Worm (Caenorhabditis elegans) whole organism, mixed stage, embryonic: ENCODE measurements around the gene Y66A7A.9.
A peak's percentile ranks its signal among the peaks of the same experiment; 100 is the strongest.

Experiments
- M03D4.4 ChIP-seq: sonication (generic microtip); optimal IDR thresholded peaks from 2 replicates; lab custom pipeline; 2017; ENCODE audit warnings: mild to moderate bottlenecking, missing genetic modification characterization, missing compliant biosample characterization
- blmp-1 ChIP-seq: fragments of 150-350 bp; optimal IDR thresholded peaks from 2 replicates; lab custom pipeline; 2014; ENCODE audit warnings: missing biosample characterization, missing genetic modification characterization
- ceh-39 ChIP-seq: fragments of 150-350 bp; optimal IDR thresholded peaks from 2 replicates; lab custom pipeline; 2014; ENCODE audit warnings: missing biosample characterization, missing genetic modification characterization
- ceh-83 ChIP-seq: fragments of 200-800 bp; sonication (Bioruptor generic); optimal IDR thresholded peaks from 2 replicates; lab custom pipeline; 2018; ENCODE audit warnings: mild to moderate bottlenecking, missing genetic modification characterization, missing compliant biosample characterization
- ces-1 ChIP-seq: fragments of 150-350 bp; optimal IDR thresholded peaks from 2 replicates; lab custom pipeline; 2014; ENCODE audit warnings: missing biosample characterization, missing genetic modification reagents, missing genetic modification characterization
- cnd-1 ChIP-seq: fragments of 200-800 bp; sonication (Bioruptor generic); optimal IDR thresholded peaks from 2 replicates; lab custom pipeline; 2018; ENCODE audit warnings: mild to moderate bottlenecking, missing genetic modification characterization, missing compliant biosample characterization
- drap-1 ChIP-seq: fragments of 200-800 bp; sonication (Bioruptor generic); optimal IDR thresholded peaks from 3 replicates; lab custom pipeline; 2018; ENCODE audit warnings: mild to moderate bottlenecking, missing genetic modification characterization, missing compliant biosample characterization
- elt-1 ChIP-seq: sonication (generic microtip); optimal IDR thresholded peaks from 2 replicates; lab custom pipeline; 2017; ENCODE audit warnings: missing genetic modification characterization, mild to moderate bottlenecking, missing compliant biosample characterization, antibody characterized with exemption, moderate library complexity, borderline replicate concordance; ENCODE audit not compliant: insufficient read depth
- elt-3 ChIP-seq: fragments of 150-350 bp; optimal IDR thresholded peaks from 2 replicates; lab custom pipeline; 2014; ENCODE audit warnings: missing biosample characterization, missing genetic modification characterization
- flh-1 ChIP-seq: fragments of 200-800 bp; sonication (Bioruptor generic); optimal IDR thresholded peaks from 2 replicates; lab custom pipeline; 2018; ENCODE audit warnings: mild to moderate bottlenecking, missing genetic modification characterization, moderate library complexity, missing compliant biosample characterization
- ham-2 ChIP-seq: fragments of 200-800 bp; sonication (Bioruptor generic); optimal IDR thresholded peaks from 2 replicates; lab custom pipeline; 2018; ENCODE audit warnings: mild to moderate bottlenecking, missing genetic modification characterization, missing compliant biosample characterization
- lin-13 ChIP-seq: fragments of 150-350 bp; optimal IDR thresholded peaks from 2 replicates; lab custom pipeline; 2014; ENCODE audit warnings: missing biosample characterization, missing genetic modification characterization
- lin-32 ChIP-seq: fragments of 200-800 bp; sonication (Bioruptor generic); optimal IDR thresholded peaks from 2 replicates; lab custom pipeline; 2018; ENCODE audit warnings: mild to moderate bottlenecking, missing genetic modification characterization, missing compliant biosample characterization
- lsy-2 ChIP-seq: fragments of 150-350 bp; optimal IDR thresholded peaks from 2 replicates; lab custom pipeline; 2014; ENCODE audit warnings: missing biosample characterization, missing genetic modification characterization
- mab-5 ChIP-seq: fragments of 150-350 bp; optimal IDR thresholded peaks from 2 replicates; lab custom pipeline; 2014; ENCODE audit warnings: missing biosample characterization, missing genetic modification characterization
- mep-1 ChIP-seq: fragments of 150-350 bp; optimal IDR thresholded peaks from 2 replicates; lab custom pipeline; 2017; ENCODE audit warnings: missing biosample characterization, missing genetic modification reagents, missing genetic modification characterization, inconsistent platforms
- mls-2 ChIP-seq: sonication (generic microtip); optimal IDR thresholded peaks from 2 replicates; lab custom pipeline; 2016; ENCODE audit warnings: mild to moderate bottlenecking, missing genetic modification characterization, moderate library complexity, missing compliant biosample characterization
- nhr-12 ChIP-seq: fragments of 150-350 bp; optimal IDR thresholded peaks from 2 replicates; lab custom pipeline; 2014; ENCODE audit warnings: missing biosample characterization, missing genetic modification characterization
- nhr-2 ChIP-seq: fragments of 150-350 bp; optimal IDR thresholded peaks from 2 replicates; lab custom pipeline; 2014; ENCODE audit warnings: missing biosample characterization, missing genetic modification characterization
- nhr-237 ChIP-seq: fragments of 150-350 bp; optimal IDR thresholded peaks from 2 replicates; lab custom pipeline; 2014; ENCODE audit warnings: missing biosample characterization, missing genetic modification characterization
- nhr-28 ChIP-seq: fragments of 150-350 bp; optimal IDR thresholded peaks from 2 replicates; lab custom pipeline; 2014; ENCODE audit warnings: missing biosample characterization, missing genetic modification characterization
- nhr-76 ChIP-seq: sonication (generic microtip); optimal IDR thresholded peaks from 2 replicates; lab custom pipeline; 2017; ENCODE audit warnings: missing biosample characterization, missing genetic modification characterization
- pha-4 ChIP-seq: fragments of 150-350 bp; optimal IDR thresholded peaks from 2 replicates; lab custom pipeline; 2018; ENCODE audit warnings: missing biosample characterization, missing genetic modification reagents, missing genetic modification characterization
- sem-2 ChIP-seq: fragments of 200-800 bp; sonication (Bioruptor generic); optimal IDR thresholded peaks from 2 replicates; lab custom pipeline; 2018; ENCODE audit warnings: mild to moderate bottlenecking, missing genetic modification characterization, missing compliant biosample characterization
- snpc-4 ChIP-seq: fragments of 150-350 bp; optimal IDR thresholded peaks from 2 replicates; lab custom pipeline; 2014; ENCODE audit warnings: missing biosample characterization, missing genetic modification characterization
- sptf-1 ChIP-seq: sonication (generic microtip); optimal IDR thresholded peaks from 2 replicates; lab custom pipeline; 2017; ENCODE audit warnings: mild to moderate bottlenecking, missing genetic modification characterization, moderate library complexity, missing compliant biosample characterization
- tbx-8 ChIP-seq: fragments of 200-800 bp; sonication (Bioruptor generic); optimal IDR thresholded peaks from 2 replicates; lab custom pipeline; 2018; ENCODE audit warnings: mild to moderate bottlenecking, missing genetic modification characterization, moderate library complexity, missing compliant biosample characterization
- unc-120 ChIP-seq: sonication (generic microtip); optimal IDR thresholded peaks from 2 replicates; lab custom pipeline; 2017; ENCODE audit warnings: missing genetic modification characterization, missing compliant biosample characterization; ENCODE audit not compliant: poor library complexity, severe bottlenecking
- unc-39 ChIP-seq: fragments of 150-350 bp; optimal IDR thresholded peaks from 2 replicates; lab custom pipeline; 2014; ENCODE audit warnings: missing biosample characterization, missing genetic modification characterization
- zip-8 ChIP-seq: fragments of 150-350 bp; optimal IDR thresholded peaks from 2 replicates; lab custom pipeline; 2014; ENCODE audit warnings: missing biosample characterization, missing genetic modification characterization
- ztf-11 ChIP-seq: fragments of 150-350 bp; optimal IDR thresholded peaks from 2 replicates; lab custom pipeline; 2014; ENCODE audit warnings: missing biosample characterization, missing genetic modification characterization

Gene Y66A7A.9

ce11 chrIII:11616446-11616845, 4.2 kb upstream of the Y66A7A.9 start, which contains the start of gene ceh-91:
Gene ceh-91 (plus strand): TSS chrIII:11616746.
- peak; percentile 11 for TF ChIP-seq zip-8 (tag; lab: Kevin White, UChicago)
- TF ChIP-seq snpc-4 (tag; lab: Kevin White, UChicago): no peak

ce11 chrIII:11615802-11616201, 3.5 kb upstream of the Y66A7A.9 start:
- TF ChIP-seq ceh-83 (GFP tag; lab: Kevin White, UChicago) (no peak), snpc-4 (tag; lab: Kevin White, UChicago) (no peak), unc-120 (tag; lab: Kevin White, UChicago) (no peak), ztf-11 (no peak), lin-13 (tag; lab: Kevin White, UChicago) (no peak), mab-5 (no peak), blmp-1 (tag; lab: Kevin White, UChicago) (no peak), unc-39 (no peak), elt-3 (tag; lab: Kevin White, UChicago) (no peak), elt-1 (tag; lab: Kevin White, UChicago) (no peak), M03D4.4 (tag; lab: Kevin White, UChicago) (no peak), lin-32 (no peak), nhr-12 (tag; lab: Kevin White, UChicago) (no peak), nhr-76 (tag; lab: Kevin White, UChicago) (no peak)

DNA sequence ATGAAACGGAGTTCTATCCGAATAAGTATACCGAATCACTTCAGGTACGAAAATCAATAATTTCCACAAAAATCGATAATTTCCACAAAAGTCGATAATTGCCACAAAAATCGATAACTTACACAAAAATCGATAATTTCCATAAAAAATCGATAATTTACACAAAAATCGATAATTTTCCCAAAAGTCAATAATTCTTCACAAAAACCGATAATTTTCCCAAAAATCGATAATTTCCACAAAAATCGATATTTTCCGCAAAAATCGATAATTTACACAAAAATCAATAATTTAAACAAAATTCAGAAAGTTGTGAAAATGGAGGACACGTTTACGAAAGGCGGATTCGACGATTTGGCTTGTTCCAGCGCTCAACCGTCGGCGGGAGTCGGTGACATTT, 2.6 kb upstream of the Y66A7A.9 start:
- TF ChIP-seq mls-2 (tag; lab: Kevin White, UChicago) (no peak), ceh-39 (tag; lab: Kevin White, UChicago) (peak; percentile 55), ham-2 (GFP tag; lab: Kevin White, UChicago) (no peak)

- TF ChIP-seq pha-4: no peak
- TF ChIP-seq drap-1 (GFP tag; lab: Kevin White, UChicago): no peak
- TF ChIP-seq blmp-1 (tag; lab: Kevin White, UChicago): no peak
- TF ChIP-seq sem-2: no peak
- TF ChIP-seq zip-8 (tag; lab: Kevin White, UChicago): no peak
- no peak for TF ChIP-seq nhr-237 (tag; lab: Kevin White, UChicago)
- no peak for TF ChIP-seq tbx-8
- no peak for TF ChIP-seq lsy-2
- TF ChIP-seq mep-1 (tag; lab: Kevin White, UChicago): no peak
- no peak for TF ChIP-seq lin-13 (tag; lab: Kevin White, UChicago)
- no peak for TF ChIP-seq unc-39
These were observed 538 bp downstream of the Y66A7A.9 start for ce11 chrIII:11611618-11612247.

DNA sequence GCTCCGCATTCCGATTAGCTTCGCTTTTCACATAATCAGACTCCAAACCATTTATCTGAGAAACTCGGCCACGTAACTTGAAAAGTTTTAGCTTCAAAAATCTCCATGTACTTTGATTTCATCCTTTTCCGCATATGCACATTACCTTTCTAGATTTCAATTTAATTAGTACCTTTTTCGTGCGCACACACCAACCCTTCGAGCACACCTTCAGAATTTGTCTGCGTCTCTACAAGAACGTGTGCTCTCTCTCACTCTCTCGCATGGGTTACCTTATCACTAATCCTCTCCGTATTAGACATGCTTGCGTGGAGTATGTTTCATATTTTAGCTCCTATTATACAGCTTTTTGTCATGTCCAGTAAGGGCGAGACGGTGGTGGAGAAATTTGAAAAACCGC, 2.7 kb downstream of the Y66A7A.9 start, which contains the start of gene Y66D12A.30:
Gene Y66D12A.30, plus strand, starts transcription at position 301 of the 400 bp plus-strand sequence.
- TF ChIP-seq pha-4: no peak
- TF ChIP-seq mab-5: no peak
- TF ChIP-seq nhr-12 (tag; lab: Kevin White, UChicago): no peak
- TF ChIP-seq ceh-39 (tag; lab: Kevin White, UChicago): no peak
- no peak for TF ChIP-seq ztf-11
- no peak for TF ChIP-seq flh-1 (GFP tag; lab: Kevin White, UChicago)
- TF ChIP-seq zip-8 (tag; lab: Kevin White, UChicago): no peak
- no peak for TF ChIP-seq tbx-8
- no peak for TF ChIP-seq sptf-1

ce11 chrIII:11607870-11608269, 4.4 kb downstream of the Y66A7A.9 start, which contains the start of gene Y66D12A.1:
Gene Y66D12A.1 (plus strand): TSS chrIII:11608170.
- TF ChIP-seq cnd-1 (no peak), nhr-28 (tag; lab: Kevin White, UChicago) (no peak), ceh-39 (tag; lab: Kevin White, UChicago) (no peak), lin-13 (tag; lab: Kevin White, UChicago) (no peak), ces-1 (no peak), unc-120 (tag; lab: Kevin White, UChicago) (no peak), nhr-2 (tag; lab: Kevin White, UChicago) (no peak)
